Worm (Caenorhabditis elegans) whole organism, L1 larva: Measurements from ENCODE around the gene znf-622.

ENCODE experiments used
- C16A3.4 ChIP-seq: fragments of 150-350 bp; optimal IDR thresholded peaks from 2 replicates; lab custom pipeline; 2014; ENCODE audit warnings: missing biosample characterization, missing genetic modification characterization
- F16B12.6 ChIP-seq: fragments of 150-350 bp; optimal IDR thresholded peaks from 2 replicates; lab custom pipeline; 2014; ENCODE audit warnings: missing biosample characterization, missing genetic modification characterization
- Y116A8C.19 ChIP-seq: sonication (generic microtip); optimal IDR thresholded peaks from 2 replicates; lab custom pipeline; 2016; ENCODE audit warnings: missing compliant biosample characterization, missing genetic modification characterization, borderline replicate concordance
- aha-1 ChIP-seq: fragments of 150-350 bp; optimal IDR thresholded peaks from 2 replicates; lab custom pipeline; 2014; ENCODE audit warnings: missing biosample characterization, missing genetic modification characterization
- blmp-1 ChIP-seq: fragments of 150-350 bp; optimal IDR thresholded peaks from 2 replicates; lab custom pipeline; 2014; ENCODE audit warnings: missing biosample characterization, missing genetic modification characterization
- ceh-90 ChIP-seq: sonication (generic microtip); optimal IDR thresholded peaks from 2 replicates; lab custom pipeline; 2016; ENCODE audit warnings: missing genetic modification characterization, missing compliant biosample characterization
- efl-1 ChIP-seq, 4 experiments: fragments of 150-350 bp; optimal IDR thresholded peaks in 3 of 4; peaks in 1 of 4; 1 replicate in 1 of 4; 2 replicates in 3 of 4; lab custom pipeline; 2014; ENCODE audit warnings: missing biosample characterization in 2 of 4, missing genetic modification characterization in 2 of 4, missing genetic modification reagents in 2 of 4
- efl-3 ChIP-seq: fragments of 200-800 bp; sonication (Bioruptor generic); optimal IDR thresholded peaks from 2 replicates; lab custom pipeline; 2018; ENCODE audit warnings: mild to moderate bottlenecking, missing genetic modification characterization, missing compliant biosample characterization
- ets-5 ChIP-seq: fragments of 200-800 bp; sonication (Bioruptor generic); IDR thresholded peaks from 2 replicates; pipeline ENCODE4 v1.3.6; 2022; ENCODE audit warnings: missing genetic modification characterization, missing compliant biosample characterization
- fkh-10 ChIP-seq: sonication (generic microtip); optimal IDR thresholded peaks from 2 replicates; lab custom pipeline; 2017; ENCODE audit warnings: missing biosample characterization, missing genetic modification reagents, missing genetic modification characterization
- fos-1 ChIP-seq: fragments of 150-350 bp; optimal IDR thresholded peaks from 2 replicates; lab custom pipeline; 2014; ENCODE audit warnings: missing biosample characterization, missing genetic modification characterization
- hpl-2 ChIP-seq: fragments of 150-350 bp; optimal IDR thresholded peaks from 2 replicates; lab custom pipeline; 2014; ENCODE audit warnings: missing biosample characterization, missing genetic modification reagents, missing genetic modification characterization
- isw-1 ChIP-seq: fragments of 200-800 bp; sonication (Bioruptor generic); IDR thresholded peaks from 2 replicates; pipeline ENCODE4 v1.3.6; 2022; ENCODE audit warnings: missing genetic modification characterization, missing compliant biosample characterization
- jun-1 ChIP-seq: fragments of 150-350 bp; optimal IDR thresholded peaks from 2 replicates; lab custom pipeline; 2014; ENCODE audit warnings: missing biosample characterization, missing genetic modification reagents, missing genetic modification characterization
- lin-13 ChIP-seq: fragments of 150-350 bp; optimal IDR thresholded peaks from 2 replicates; lab custom pipeline; 2014; ENCODE audit warnings: missing biosample characterization, missing genetic modification reagents, missing genetic modification characterization
- lin-14 ChIP-seq: fragments of 200-800 bp; sonication (Bioruptor generic); optimal IDR thresholded peaks from 2 replicates; lab custom pipeline; 2018; ENCODE audit warnings: mild to moderate bottlenecking, missing genetic modification characterization, moderate library complexity, missing compliant biosample characterization
- lin-15B ChIP-seq: fragments of 150-350 bp; sonication (generic microtip); optimal IDR thresholded peaks from 3 replicates; lab custom pipeline; 2014; ENCODE audit warnings: missing biosample characterization, missing genetic modification characterization
- lin-35 ChIP-seq, 2 experiments: fragments of 150-350 bp; optimal IDR thresholded peaks; 2 replicates each; lab custom pipeline; 2014; ENCODE audit warnings: missing biosample characterization in 2 of 2, missing genetic modification characterization in 2 of 2, missing genetic modification reagents in 2 of 2
- lsy-2 ChIP-seq, 2 experiments: fragments of 150-350 bp; optimal IDR thresholded peaks; 2 replicates each; lab custom pipeline; 2014; ENCODE audit warnings: missing biosample characterization in 2 of 2, missing genetic modification characterization in 2 of 2
- nhr-11 ChIP-seq: fragments of 150-350 bp; optimal IDR thresholded peaks from 2 replicates; lab custom pipeline; 2014; ENCODE audit warnings: missing biosample characterization, missing genetic modification characterization
- nhr-12 ChIP-seq: sonication (generic microtip); optimal IDR thresholded peaks from 2 replicates; lab custom pipeline; 2017; ENCODE audit warnings: missing biosample characterization, missing genetic modification characterization
- nhr-19 ChIP-seq: fragments of 200-800 bp; sonication (Bioruptor generic); conservative IDR thresholded peaks from 2 replicates; pipeline ENCODE4 v1.3.6; 2022; ENCODE audit warnings: missing genetic modification characterization, missing compliant biosample characterization
- nhr-47 ChIP-seq: sonication (generic microtip); optimal IDR thresholded peaks from 2 replicates; lab custom pipeline; 2016; ENCODE audit warnings: mild to moderate bottlenecking, missing genetic modification characterization, moderate library complexity, missing compliant biosample characterization
- nhr-76 ChIP-seq: sonication (generic microtip); optimal IDR thresholded peaks from 2 replicates; lab custom pipeline; 2017; ENCODE audit warnings: missing biosample characterization, missing genetic modification characterization
- nhr-77 ChIP-seq: fragments of 150-350 bp; optimal IDR thresholded peaks from 2 replicates; lab custom pipeline; 2014; ENCODE audit warnings: missing biosample characterization, missing genetic modification characterization
- nhr-85 ChIP-seq: sonication (generic microtip); peaks from one replicate; lab custom pipeline; 2016; ENCODE audit warnings: missing genetic modification characterization, inconsistent platforms, missing compliant biosample characterization
- pax-3 ChIP-seq: fragments of 200-800 bp; sonication (Bioruptor generic); optimal IDR thresholded peaks from 2 replicates; lab custom pipeline; 2018; ENCODE audit warnings: mild to moderate bottlenecking, missing genetic modification characterization, moderate library complexity, missing compliant biosample characterization
- rnt-1 ChIP-seq: sonication (generic microtip); optimal IDR thresholded peaks from 2 replicates; lab custom pipeline; 2016; ENCODE audit warnings: mild to moderate bottlenecking, missing genetic modification characterization, moderate library complexity, missing compliant biosample characterization
- skn-1 ChIP-seq: fragments of 150-350 bp; optimal IDR thresholded peaks from 2 replicates; lab custom pipeline; 2014; ENCODE audit warnings: missing biosample characterization, missing genetic modification characterization
- snpc-4 ChIP-seq: fragments of 150-350 bp; optimal IDR thresholded peaks from 2 replicates; lab custom pipeline; 2014; ENCODE audit warnings: missing biosample characterization, missing genetic modification characterization
- snu-23 ChIP-seq: sonication (generic microtip); optimal IDR thresholded peaks from 2 replicates; lab custom pipeline; 2016; ENCODE audit warnings: missing genetic modification characterization, missing compliant biosample characterization
- sox-4 ChIP-seq: sonication (generic microtip); optimal IDR thresholded peaks from 2 replicates; lab custom pipeline; 2016; ENCODE audit warnings: missing genetic modification characterization, missing compliant biosample characterization
- unc-130 ChIP-seq: fragments of 150-350 bp; optimal IDR thresholded peaks from 2 replicates; lab custom pipeline; 2017; ENCODE audit warnings: missing biosample characterization, missing genetic modification characterization, inconsistent platforms
- unc-98 ChIP-seq: fragments of 200-800 bp; sonication (Bioruptor generic); IDR thresholded peaks from 2 replicates; pipeline ENCODE4 v1.3.6; 2022; ENCODE audit warnings: missing genetic modification characterization, missing compliant biosample characterization
- vab-15 ChIP-seq: sonication (generic microtip); optimal IDR thresholded peaks from 2 replicates; lab custom pipeline; 2017; ENCODE audit warnings: missing genotype, mild to moderate bottlenecking, missing genetic modification characterization, missing compliant biosample characterization
- xbp-1 ChIP-seq: sonication (generic microtip); optimal IDR thresholded peaks from 2 replicates; lab custom pipeline; 2016; ENCODE audit warnings: missing genetic modification characterization, missing compliant biosample characterization
- ztf-4 ChIP-seq: fragments of 150-350 bp; optimal IDR thresholded peaks from 2 replicates; lab custom pipeline; 2014; ENCODE audit warnings: missing biosample characterization, missing genetic modification characterization

Gene znf-622

ce11 chrIII:6352459-6352858 lies 29.0 kb upstream of the znf-622 start (continued):
- no peak for TF ChIP-seq nhr-77 (tag; lab: Kevin White, UChicago)
- TF ChIP-seq isw-1 (GFP tag; lab: Robert Waterston, UW) = no peak
- TF ChIP-seq unc-130 = no peak
- TF ChIP-seq Y116A8C.19 (tag; lab: Kevin White, UChicago) = no peak
- no peak for TF ChIP-seq snpc-4 (tag; lab: Kevin White, UChicago)
- peak; percentile 71 for TF ChIP-seq nhr-47
- peak; percentile 10 to 24 for TF ChIP-seq lsy-2 (tag; optimal IDR thresholded peaks at IDR 0.05; lab: Kevin White, UChicago)
- no peak for TF ChIP-seq nhr-76 (tag; lab: Kevin White, UChicago)
- TF ChIP-seq nhr-19 (GFP tag; lab: Robert Waterston, UW) = peak; percentile 18; the same call in 1 of the 2 replicates
- TF ChIP-seq xbp-1 (tag; lab: Kevin White, UChicago) = no peak
- no peak for TF ChIP-seq jun-1 (tag; lab: Kevin White, UChicago)
- no peak for TF ChIP-seq hpl-2 (GFP tag; lab: Kevin White, UChicago)
- TF ChIP-seq lin-13 (GFP tag; lab: Kevin White, UChicago) = no peak
- peak; percentile 88 for TF ChIP-seq fkh-10 (GFP tag; lab: Kevin White, UChicago)
- TF ChIP-seq, all 84 proteins: peak for 16

ce11 chrIII:6353084-6353483 lies 28.4 kb upstream of the znf-622 start, which contains the start of gene akap-1:
akap-1 (plus strand) TSS chrIII:6353384.
- TF ChIP-seq pax-3 (tag; lab: Kevin White, UChicago) (peak; percentile 2), skn-1 (no peak), ets-5 (GFP tag; lab: Robert Waterston, UW) (no peak), ceh-90 (no peak)

ce11 chrIII:6355359-6355758 lies 26.1 kb upstream of the znf-622 start:
- no peak for TF ChIP-seq ztf-4 (tag; lab: Kevin White, UChicago)
- TF ChIP-seq rnt-1 (tag; lab: Kevin White, UChicago) = peak; percentile 2
- TF ChIP-seq nhr-77 (tag; lab: Kevin White, UChicago) = peak; percentile 8
- no peak for TF ChIP-seq efl-3 (GFP tag; lab: Kevin White, UChicago)
- TF ChIP-seq fos-1 (tag; lab: Kevin White, UChicago) = no peak
- TF ChIP-seq nhr-11 = no peak
- no peak for TF ChIP-seq F16B12.6 (tag; lab: Kevin White, UChicago)
- no peak for TF ChIP-seq efl-1 (optimal IDR thresholded peaks at IDR 0.05; lab: Kevin White, UChicago)
- TF ChIP-seq efl-1 (GFP tag; optimal IDR thresholded peaks at IDR 0.05 in 1 of 2; lab: Kevin White, UChicago) = peak in 1 of 2 experiments; percentile 58

- TF ChIP-seq rnt-1 (tag; lab: Kevin White, UChicago) (peak; percentile 2), lin-14 (GFP tag; lab: Kevin White, UChicago) (peak; percentile 28), efl-1 (optimal IDR thresholded peaks at IDR 0.05; lab: Kevin White, UChicago) (no peak), efl-1 (GFP tag; optimal IDR thresholded peaks at IDR 0.05 in 1 of 2; lab: Kevin White, UChicago) (peak in 1 of 2 experiments; percentile 88), C16A3.4 (tag; lab: Kevin White, UChicago) (no peak), aha-1 (tag; lab: Kevin White, UChicago) (no peak), nhr-85 (tag; lab: Kevin White, UChicago) (peak; percentile 68), lin-35 (GFP tag; optimal IDR thresholded peaks at IDR 0.05; lab: Kevin White, UChicago) (peak in 1 of 2 experiments; percentile 54), snu-23 (peak; percentile 44), blmp-1 (tag; lab: Kevin White, UChicago) (peak; percentile 2)
Observed at ce11 chrIII:6356007-6356406, 25.4 kb upstream of the znf-622 start.

- TF ChIP-seq nhr-12 (tag; lab: Kevin White, UChicago) (no peak), vab-15 (tag; lab: Kevin White, UChicago) (no peak), lin-15B (tag; lab: Kevin White, UChicago) (no peak), sox-4 (tag; lab: Kevin White, UChicago) (no peak), unc-98 (GFP tag; lab: Robert Waterston, UW) (no peak)
Observed at ce11 chrIII:6356764-6357163, 24.7 kb upstream of the znf-622 start.
